Fruit fly (Drosophila melanogaster) whole organism, pupa: ENCODE measurements around the gene CG10116.

Experiments used
- EcR ChIP-seq: fragments of 200-800 bp; sonication (Bioruptor generic); optimal IDR thresholded peaks from 3 replicates; lab custom pipeline; 2019; ENCODE audit warnings: missing biosample characterization, missing genetic modification characterization, mild to moderate bottlenecking, moderate library complexity, missing genetic modification reagents
- Pif1A ChIP-seq: fragments of 200-800 bp; sonication (Bioruptor generic); optimal IDR thresholded peaks from 3 replicates; lab custom pipeline; 2016; ENCODE audit warnings: missing biosample characterization, missing genetic modification characterization
- fd96Ca ChIP-seq: fragments of 200-800 bp; sonication (Bioruptor generic); IDR thresholded peaks from 3 replicates; pipeline ENCODE4 v1.3.6; 2022; ENCODE audit warnings: missing biosample characterization, missing genetic modification characterization

- TF ChIP-seq fd96Ca (GFP tag; lab: Robert Waterston, UW) (no peak), EcR (GFP tag; lab: Kevin White, UChicago) (no peak), Pif1A (GFP tag; lab: Kevin White, UChicago) (no peak)
These were observed 34.7 kb downstream of the CG10116 start, which contains the start of gene CG32121 for dm6 chr3L:13422286-13422787.
